Fruit fly (Drosophila melanogaster): ENCODE data around the gene NHP2.

NHP2 gene

dm6 chr3L:14775711-14776660 is 26.0 kb downstream of the NHP2 start, which contains the start of gene mop (continued):
- TF ChIP-seq sisA (GFP tag; IDR thresholded peaks at IDR 0.05) (peak; percentile 37), crol (GFP tag; IDR thresholded peaks at IDR 0.05) (peak; percentile 53), tup (GFP tag; optimal IDR thresholded peaks at IDR 0.05) (no peak), YL-1 (GFP tag; optimal IDR thresholded peaks at IDR 0.05) (peak; percentile 57), CG3163 (GFP tag; optimal IDR thresholded peaks at IDR 0.05) (peak; percentile 97), wek (GFP tag; optimal IDR thresholded peaks at IDR 0.05) (peak; percentile 92), ranshi (GFP tag; IDR thresholded peaks at IDR 0.05) (peak; percentile 35; the same call in 1 of the 2 replicates), btn (GFP tag; optimal IDR thresholded peaks at IDR 0.05) (no peak), da (GFP tag; optimal IDR thresholded peaks at IDR 0.05) (no peak), cas (GFP tag; IDR thresholded peaks at IDR 0.05) (peak; percentile 20; the same call in 1 of the 2 replicates), Neu2 (GFP tag; optimal IDR thresholded peaks at IDR 0.05; ENCODE audit: borderline replicate concordance) (no peak), Xbp1 (GFP tag; optimal IDR thresholded peaks at IDR 0.05) (peak; percentile 28), cg (GFP tag; optimal IDR thresholded peaks at IDR 0.05) (no peak), ab (GFP tag; optimal IDR thresholded peaks at IDR 0.05) (no peak), knrl (GFP tag; IDR thresholded peaks at IDR 0.05; ENCODE audit: partially characterized antibody) (peak; percentile 57), pfk (GFP tag; optimal IDR thresholded peaks at IDR 0.05) (no peak), TFAM (GFP tag; optimal IDR thresholded peaks at IDR 0.05) (no peak), CoRest (tag; optimal IDR thresholded peaks at IDR 0.05) (peak; percentile 12), pzg (GFP tag; optimal IDR thresholded peaks at IDR 0.05) (peak; percentile 54), tna (GFP tag; IDR thresholded peaks at IDR 0.05; ENCODE audit: partially characterized antibody) (no peak; the same call in 1 of the 2 replicates), CG30403 (GFP tag; optimal IDR thresholded peaks at IDR 0.05) (peak; percentile 46), CG11695 (GFP tag; IDR thresholded peaks at IDR 0.05) (0 out of 3 replicates have a peak, but pooled peaks have one; percentile 8), jing (GFP tag; optimal IDR thresholded peaks at IDR 0.05) (no peak), vvl (GFP tag; IDR thresholded peaks at IDR 0.05) (peak; percentile 51; the same call in 1 of the 2 replicates), usp (GFP tag; optimal IDR thresholded peaks at IDR 0.05) (no peak), Awh (GFP tag; IDR thresholded peaks at IDR 0.05) (peak; percentile 43), CG2889 (GFP tag; IDR thresholded peaks at IDR 0.05) (0 out of 3 replicates have a peak, but pooled peaks have one; percentile 19), CG18262 (tag; optimal IDR thresholded peaks at IDR 0.05) (no peak), Sry-δ (GFP tag; optimal IDR thresholded peaks at IDR 0.05) (peak; percentile 31), az2 (GFP tag; optimal IDR thresholded peaks at IDR 0.05) (peak; percentile 32), Scr (GFP tag; IDR thresholded peaks at IDR 0.05; ENCODE audit: partially characterized antibody) (peak; percentile 71), gt (GFP tag; IDR thresholded peaks at IDR 0.05) (no peak), ATbp (GFP tag; optimal IDR thresholded peaks at IDR 0.05) (no peak), Trl (optimal IDR thresholded peaks at IDR 0.05) (peak; percentile 57 to 59), Trl (GFP tag; optimal IDR thresholded peaks at IDR 0.05) (no peak), CG7357 (GFP tag; IDR thresholded peaks at IDR 0.05) (no peak), CG4707 (GFP tag; optimal IDR thresholded peaks at IDR 0.05) (no peak), CG16813 (GFP tag; IDR thresholded peaks at IDR 0.05; ENCODE audit: partially characterized antibody) (peak; percentile 39; the same call in 1 of the 3 replicates), CG6689 (GFP tag; IDR thresholded peaks at IDR 0.05) (no peak; the same call in 1 of the 2 replicates), corto (GFP tag; optimal IDR thresholded peaks at IDR 0.05) (no peak), NFAT (GFP tag; IDR thresholded peaks at IDR 0.05) (peak; percentile 70; the same call in 1 of the 2 replicates), CG14667 (GFP tag; IDR thresholded peaks at IDR 0.05) (peak; percentile 36; the same call in 1 of the 2 replicates), CG4404 (GFP tag; IDR thresholded peaks at IDR 0.05) (no peak), BEAF-32 (GFP tag; optimal IDR thresholded peaks at IDR 0.05) (peak; percentile 62), cato (GFP tag; optimal IDR thresholded peaks at IDR 0.05; ENCODE audit: borderline replicate concordance) (peak; percentile 2), CG10267 (tag; optimal IDR thresholded peaks at IDR 0.05) (peak; percentile 26), bsh (GFP tag; optimal IDR thresholded peaks at IDR 0.05) (no peak), CG34422 (GFP tag; IDR thresholded peaks at IDR 0.05) (no peak; the same call in 1 of the 3 replicates)

Measured in whole organism, embryonic.